Fruit fly (Drosophila melanogaster): Measurements from ENCODE around the gene RpL27.

Gene RpL27

DNA sequence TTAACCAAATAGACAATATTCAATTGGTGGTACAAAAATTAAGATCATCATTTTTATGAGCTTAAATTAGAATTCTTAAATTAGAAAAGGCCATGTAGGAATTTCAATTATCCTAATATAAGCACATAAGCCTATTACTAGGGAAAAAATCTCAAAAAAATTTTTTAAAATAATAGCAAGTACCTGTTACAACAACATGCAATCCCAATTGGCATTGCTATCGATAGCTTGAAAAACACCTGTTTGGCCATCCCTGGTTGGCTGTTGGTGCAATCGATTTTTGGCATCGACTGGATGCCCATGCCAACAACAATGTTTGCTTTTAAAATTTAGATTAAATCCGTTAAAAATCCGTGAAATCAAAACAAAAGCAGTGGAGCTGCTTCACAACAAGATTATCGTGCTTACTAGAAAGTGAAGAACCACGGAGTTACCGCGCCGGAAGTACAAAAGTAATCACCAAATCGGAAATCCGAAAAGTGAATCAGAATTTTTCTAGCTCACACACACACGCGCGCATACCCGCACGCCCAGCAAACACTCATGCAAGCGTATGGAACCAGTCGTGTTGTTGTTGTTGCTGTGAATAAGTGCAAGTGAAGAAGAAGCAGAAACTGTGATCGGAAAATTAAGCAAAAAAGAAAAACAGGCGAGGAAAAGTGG, 23.2 kb downstream of the RpL27 start, which contains the start of gene RASSF8 (continued):
- peak; percentile 38 for TF ChIP-seq Nf-YC (tag; optimal IDR thresholded peaks at IDR 0.05)
- TF ChIP-seq CG42726 (GFP tag; IDR thresholded peaks at IDR 0.05; ENCODE audit: partially characterized antibody), result peak; percentile 65
- TF ChIP-seq CG6689 (GFP tag; IDR thresholded peaks at IDR 0.05), result peak; percentile 49
- no peak for TF ChIP-seq pum (GFP tag; optimal IDR thresholded peaks at IDR 0.05)
- no peak for TF ChIP-seq tgo (GFP tag; IDR thresholded peaks at IDR 0.05)
- TF ChIP-seq HLH4C (GFP tag; IDR thresholded peaks at IDR 0.05; ENCODE audit: partially characterized antibody), result peak; percentile 68
- TF ChIP-seq CG10366 (GFP tag; IDR thresholded peaks at IDR 0.05), result peak; percentile 50; the same call in 1 of the 2 replicates
- TF ChIP-seq hkb (optimal IDR thresholded peaks at IDR 0.05), result no peak
- TF ChIP-seq hkb (GFP tag; IDR thresholded peaks at IDR 0.05), result no peak
- no peak for TF ChIP-seq croc (GFP tag; conservative IDR thresholded peaks at IDR 0.05)
- no peak for TF ChIP-seq sisA (GFP tag; IDR thresholded peaks at IDR 0.05)
- peak; percentile 38 for TF ChIP-seq sug (tag; optimal IDR thresholded peaks at IDR 0.05)
- peak; percentile 22 for TF ChIP-seq CG2678 (tag; optimal IDR thresholded peaks at IDR 0.05)
- TF ChIP-seq CG13287 (GFP tag; IDR thresholded peaks at IDR 0.05; ENCODE audit: partially characterized antibody), result peak; percentile 71
- TF ChIP-seq Myb (GFP tag; optimal IDR thresholded peaks at IDR 0.05), result peak; percentile 57
- TF ChIP-seq caup (GFP tag; optimal IDR thresholded peaks at IDR 0.05; ENCODE audit: severe bottlenecking), result no peak
- no peak for TF ChIP-seq CG14965 (GFP tag; optimal IDR thresholded peaks at IDR 0.05; ENCODE audit: borderline replicate concordance)
- TF ChIP-seq NFAT (GFP tag; IDR thresholded peaks at IDR 0.05), result peak; percentile 74
- TF ChIP-seq Rx (GFP tag; IDR thresholded peaks at IDR 0.05), result no peak
- no peak for TF ChIP-seq Fer2 (tag; optimal IDR thresholded peaks at IDR 0.05)
- TF ChIP-seq knrl (GFP tag; IDR thresholded peaks at IDR 0.05; ENCODE audit: partially characterized antibody), result peak; percentile 67
- TF ChIP-seq CG7987 (GFP tag; optimal IDR thresholded peaks at IDR 0.05), result no peak
- TF ChIP-seq gem (tag; optimal IDR thresholded peaks at IDR 0.05), result peak; percentile 31
- TF ChIP-seq aop (GFP tag; IDR thresholded peaks at IDR 0.05), result 0 out of 2 replicates have a peak, but pooled peaks have one; percentile 12
- TF ChIP-seq CG10654 (GFP tag; optimal IDR thresholded peaks at IDR 0.05), result peak; percentile 19
- TF ChIP-seq kay (GFP tag; optimal IDR thresholded peaks at IDR 0.05), result peak; percentile 47
- TF ChIP-seq disco-r (GFP tag; optimal IDR thresholded peaks at IDR 0.05), result no peak
- peak; percentile 76 for TF ChIP-seq Rfx (GFP tag; IDR thresholded peaks at IDR 0.05)
- no peak for TF ChIP-seq CG10431 (GFP tag; optimal IDR thresholded peaks at IDR 0.05)
- TF ChIP-seq lbe (GFP tag; optimal IDR thresholded peaks at IDR 0.05), result no peak
- TF ChIP-seq pho (GFP tag; optimal IDR thresholded peaks at IDR 0.05), result peak; percentile 32
- no peak for TF ChIP-seq CkIIα-i1 (GFP tag; IDR thresholded peaks at IDR 0.05)
- peak; percentile 45; the same call in 1 of the 2 replicates for TF ChIP-seq lmd (GFP tag; IDR thresholded peaks at IDR 0.05)
- no peak for TF ChIP-seq Atf3 (GFP tag; optimal IDR thresholded peaks at IDR 0.05)
- no peak for TF ChIP-seq br (optimal IDR thresholded peaks at IDR 0.05)
- TF ChIP-seq dysf (GFP tag; IDR thresholded peaks at IDR 0.05), result peak; percentile 28; the same call in 1 of the 3 replicates
- no peak for TF ChIP-seq Max (GFP tag; optimal IDR thresholded peaks at IDR 0.05)
- peak; percentile 61 for TF ChIP-seq unc-4 (GFP tag; IDR thresholded peaks at IDR 0.05; ENCODE audit: partially characterized antibody)
- no peak for TF ChIP-seq org-1 (GFP tag; optimal IDR thresholded peaks at IDR 0.05)
- TF ChIP-seq Hsf (GFP tag; optimal IDR thresholded peaks at IDR 0.05), result peak; percentile 16
- no peak for TF ChIP-seq Dip2 (GFP tag; IDR thresholded peaks at IDR 0.05)
- TF ChIP-seq abd-A (tag; optimal IDR thresholded peaks at IDR 0.05), result no peak
- peak; percentile 90 for TF ChIP-seq Ets65A (GFP tag)
- no peak for TF ChIP-seq bowl (GFP tag; IDR thresholded peaks at IDR 0.05)
- TF ChIP-seq scrt (GFP tag; optimal IDR thresholded peaks at IDR 0.05), result no peak
- TF ChIP-seq NC2α (GFP tag; optimal IDR thresholded peaks at IDR 0.05), result no peak
- peak; percentile 20 for TF ChIP-seq Elba2 (GFP tag; optimal IDR thresholded peaks at IDR 0.05)
- peak; percentile 22 for TF ChIP-seq CG8944 (GFP tag; optimal IDR thresholded peaks at IDR 0.05)
- peak; percentile 78; the same call in 2 of the 3 replicates for TF ChIP-seq jigr1 (GFP tag; IDR thresholded peaks at IDR 0.05)
- peak; percentile 46 for TF ChIP-seq kah (GFP tag; optimal IDR thresholded peaks at IDR 0.05)
- TF ChIP-seq NC2β (GFP tag; optimal IDR thresholded peaks at IDR 0.05), result no peak

All from whole organism, embryonic.